Worm (Caenorhabditis elegans) whole organism, L1 larva: ENCODE data around the gene F46B6.6.
A peak's percentile ranks its signal among the peaks of the same experiment; 100 is the strongest.

ENCODE experiments used
- C04F5.9 ChIP-seq: sonication (generic microtip); optimal IDR thresholded peaks from 2 replicates; lab custom pipeline; 2016; ENCODE audit warnings: missing genetic modification characterization, missing compliant biosample characterization
- C16A3.4 ChIP-seq: fragments of 150-350 bp; optimal IDR thresholded peaks from 2 replicates; lab custom pipeline; 2014; ENCODE audit warnings: missing biosample characterization, missing genetic modification characterization
- F16B12.6 ChIP-seq: fragments of 150-350 bp; optimal IDR thresholded peaks from 2 replicates; lab custom pipeline; 2014; ENCODE audit warnings: missing biosample characterization, missing genetic modification characterization
- aha-1 ChIP-seq: fragments of 150-350 bp; optimal IDR thresholded peaks from 2 replicates; lab custom pipeline; 2014; ENCODE audit warnings: missing biosample characterization, missing genetic modification characterization
- alr-1 ChIP-seq: fragments of 200-800 bp; sonication (Bioruptor generic); optimal IDR thresholded peaks from 2 replicates; lab custom pipeline; 2018; ENCODE audit warnings: borderline replicate concordance, mild to moderate bottlenecking, missing genetic modification characterization, missing compliant biosample characterization
- ama-1 ChIP-seq: fragments of 150-350 bp; optimal IDR thresholded peaks from 2 replicates; lab custom pipeline; 2014
- blmp-1 ChIP-seq: fragments of 150-350 bp; optimal IDR thresholded peaks from 2 replicates; lab custom pipeline; 2014; ENCODE audit warnings: missing biosample characterization, missing genetic modification characterization
- ceh-63 ChIP-seq: fragments of 200-800 bp; sonication (Bioruptor generic); optimal IDR thresholded peaks from 2 replicates; lab custom pipeline; 2018; ENCODE audit warnings: mild to moderate bottlenecking, missing genetic modification characterization, missing compliant biosample characterization
- ceh-8 ChIP-seq: fragments of 200-800 bp; sonication (Bioruptor generic); optimal IDR thresholded peaks from 2 replicates; lab custom pipeline; 2018; ENCODE audit warnings: mild to moderate bottlenecking, missing genetic modification characterization, moderate library complexity, missing compliant biosample characterization
- ceh-82 ChIP-seq, 3 experiments: fragments of 150-350 bp in 1 of 3; sonication (generic microtip) in 2 of 3; optimal IDR thresholded peaks; 2 replicates each; lab custom pipeline; 2014 to 2017; ENCODE audit warnings: missing biosample characterization in 3 of 3, missing genetic modification characterization in 3 of 3
- dpl-1 ChIP-seq, 3 experiments: fragments of 150-350 bp in 2 of 3; sonication (generic microtip) in 1 of 3; optimal IDR thresholded peaks; 2 replicates each; lab custom pipeline; 2014 to 2017; ENCODE audit warnings: missing biosample characterization in 3 of 3, missing genetic modification characterization in 3 of 3, missing genetic modification reagents in 3 of 3
- dsc-1 ChIP-seq: sonication (generic microtip); optimal IDR thresholded peaks from 2 replicates; lab custom pipeline; 2016; ENCODE audit warnings: mild to moderate bottlenecking, missing genetic modification characterization, missing compliant biosample characterization
- efl-1 ChIP-seq, 4 experiments: fragments of 150-350 bp; optimal IDR thresholded peaks in 3 of 4; peaks in 1 of 4; 1 replicate in 1 of 4; 2 replicates in 3 of 4; lab custom pipeline; 2014; ENCODE audit warnings: missing biosample characterization in 2 of 4, missing genetic modification characterization in 2 of 4, missing genetic modification reagents in 2 of 4
- egl-13 ChIP-seq: sonication (generic microtip); optimal IDR thresholded peaks from 2 replicates; lab custom pipeline; 2016; ENCODE audit warnings: missing genotype, missing genetic modification reagents, missing genetic modification characterization, missing compliant biosample characterization
- egl-27 ChIP-seq, 2 experiments: fragments of 150-350 bp in 1 of 2; sonication (generic microtip); optimal IDR thresholded peaks; 3 replicates each; lab custom pipeline; 2017 to 2018; ENCODE audit warnings: missing biosample characterization in 2 of 2, missing genetic modification characterization in 2 of 2, missing genetic modification reagents in 2 of 2
- ets-5 ChIP-seq: fragments of 200-800 bp; sonication (Bioruptor generic); IDR thresholded peaks from 2 replicates; pipeline ENCODE4 v1.3.6; 2022; ENCODE audit warnings: missing genetic modification characterization, missing compliant biosample characterization
- fkh-10 ChIP-seq: sonication (generic microtip); optimal IDR thresholded peaks from 2 replicates; lab custom pipeline; 2017; ENCODE audit warnings: missing biosample characterization, missing genetic modification reagents, missing genetic modification characterization
- fkh-4 ChIP-seq: sonication (generic microtip); optimal IDR thresholded peaks from 2 replicates; lab custom pipeline; 2016; ENCODE audit warnings: missing compliant biosample characterization, missing genetic modification characterization, borderline replicate concordance
- fkh-8 ChIP-seq: sonication (generic microtip); optimal IDR thresholded peaks from 2 replicates; lab custom pipeline; 2016; ENCODE audit warnings: mild to moderate bottlenecking, missing genetic modification characterization, missing compliant biosample characterization
- fos-1 ChIP-seq: fragments of 150-350 bp; optimal IDR thresholded peaks from 2 replicates; lab custom pipeline; 2014; ENCODE audit warnings: missing biosample characterization, missing genetic modification characterization
- grh-1 ChIP-seq: fragments of 200-800 bp; sonication (Bioruptor generic); IDR thresholded peaks from 2 replicates; pipeline ENCODE4 v1.3.6; 2022; ENCODE audit warnings: missing genetic modification reagents, missing genetic modification characterization, missing compliant biosample characterization
- irx-1 ChIP-seq: sonication (generic microtip); optimal IDR thresholded peaks from 2 replicates; lab custom pipeline; 2016; ENCODE audit warnings: missing genetic modification characterization, missing compliant biosample characterization
- isw-1 ChIP-seq: fragments of 200-800 bp; sonication (Bioruptor generic); IDR thresholded peaks from 2 replicates; pipeline ENCODE4 v1.3.6; 2022; ENCODE audit warnings: missing genetic modification characterization, missing compliant biosample characterization
- jun-1 ChIP-seq: fragments of 150-350 bp; optimal IDR thresholded peaks from 2 replicates; lab custom pipeline; 2014; ENCODE audit warnings: missing biosample characterization, missing genetic modification reagents, missing genetic modification characterization
- lin-14 ChIP-seq: fragments of 200-800 bp; sonication (Bioruptor generic); optimal IDR thresholded peaks from 2 replicates; lab custom pipeline; 2018; ENCODE audit warnings: mild to moderate bottlenecking, missing genetic modification characterization, moderate library complexity, missing compliant biosample characterization
- lin-15B ChIP-seq: fragments of 150-350 bp; sonication (generic microtip); optimal IDR thresholded peaks from 3 replicates; lab custom pipeline; 2014; ENCODE audit warnings: missing biosample characterization, missing genetic modification characterization
- lin-35 ChIP-seq, 2 experiments: fragments of 150-350 bp; optimal IDR thresholded peaks; 2 replicates each; lab custom pipeline; 2014; ENCODE audit warnings: missing biosample characterization in 2 of 2, missing genetic modification characterization in 2 of 2, missing genetic modification reagents in 2 of 2
- lir-3 ChIP-seq: sonication (generic microtip); optimal IDR thresholded peaks from 2 replicates; lab custom pipeline; 2016; ENCODE audit warnings: mild to moderate bottlenecking, missing genetic modification characterization, moderate library complexity, missing compliant biosample characterization; ENCODE audit not compliant: poor library complexity
- lsy-2 ChIP-seq, 2 experiments: fragments of 150-350 bp; optimal IDR thresholded peaks; 2 replicates each; lab custom pipeline; 2014; ENCODE audit warnings: missing biosample characterization in 2 of 2, missing genetic modification characterization in 2 of 2
- mdl-1 ChIP-seq, 2 experiments: fragments of 150-350 bp; optimal IDR thresholded peaks; 2 replicates each; lab custom pipeline; 2014 to 2017; ENCODE audit warnings: missing biosample characterization in 2 of 2, missing genetic modification characterization in 2 of 2, inconsistent platforms in 1 of 2
- nhr-12 ChIP-seq: sonication (generic microtip); optimal IDR thresholded peaks from 2 replicates; lab custom pipeline; 2017; ENCODE audit warnings: missing biosample characterization, missing genetic modification characterization
- nhr-19 ChIP-seq: fragments of 200-800 bp; sonication (Bioruptor generic); conservative IDR thresholded peaks from 2 replicates; pipeline ENCODE4 v1.3.6; 2022; ENCODE audit warnings: missing genetic modification characterization, missing compliant biosample characterization
- nhr-47 ChIP-seq: sonication (generic microtip); optimal IDR thresholded peaks from 2 replicates; lab custom pipeline; 2016; ENCODE audit warnings: mild to moderate bottlenecking, missing genetic modification characterization, moderate library complexity, missing compliant biosample characterization
- nhr-71 ChIP-seq: sonication (generic microtip); optimal IDR thresholded peaks from 2 replicates; lab custom pipeline; 2016; ENCODE audit warnings: mild to moderate bottlenecking, missing genetic modification characterization, moderate library complexity, missing compliant biosample characterization
- nhr-77 ChIP-seq: fragments of 150-350 bp; optimal IDR thresholded peaks from 2 replicates; lab custom pipeline; 2014; ENCODE audit warnings: missing biosample characterization, missing genetic modification characterization
- nhr-84 ChIP-seq: sonication (generic microtip); optimal IDR thresholded peaks from 2 replicates; lab custom pipeline; 2017; ENCODE audit warnings: missing biosample characterization, missing genetic modification characterization
- nhr-85 ChIP-seq: sonication (generic microtip); peaks from one replicate; lab custom pipeline; 2016; ENCODE audit warnings: missing genetic modification characterization, inconsistent platforms, missing compliant biosample characterization
- nhr-90 ChIP-seq: sonication (generic microtip); optimal IDR thresholded peaks from 2 replicates; lab custom pipeline; 2016; ENCODE audit warnings: mild to moderate bottlenecking, missing genetic modification characterization, missing compliant biosample characterization; ENCODE audit not compliant: poor library complexity
- pax-3 ChIP-seq: fragments of 200-800 bp; sonication (Bioruptor generic); optimal IDR thresholded peaks from 2 replicates; lab custom pipeline; 2018; ENCODE audit warnings: mild to moderate bottlenecking, missing genetic modification characterization, moderate library complexity, missing compliant biosample characterization
- rnt-1 ChIP-seq: sonication (generic microtip); optimal IDR thresholded peaks from 2 replicates; lab custom pipeline; 2016; ENCODE audit warnings: mild to moderate bottlenecking, missing genetic modification characterization, moderate library complexity, missing compliant biosample characterization
- skn-1 ChIP-seq: fragments of 150-350 bp; optimal IDR thresholded peaks from 2 replicates; lab custom pipeline; 2014; ENCODE audit warnings: missing biosample characterization, missing genetic modification characterization
- sox-4 ChIP-seq: sonication (generic microtip); optimal IDR thresholded peaks from 2 replicates; lab custom pipeline; 2016; ENCODE audit warnings: missing genetic modification characterization, missing compliant biosample characterization
- sup-37 ChIP-seq: fragments of 200-800 bp; sonication (Bioruptor generic); optimal IDR thresholded peaks from 2 replicates; lab custom pipeline; 2018; ENCODE audit warnings: mild to moderate bottlenecking, missing genetic modification characterization, missing compliant biosample characterization
- swsn-7 ChIP-seq: sonication (generic microtip); optimal IDR thresholded peaks from 2 replicates; lab custom pipeline; 2016; ENCODE audit warnings: missing genetic modification characterization, missing compliant biosample characterization
- tbx-2 ChIP-seq: sonication (generic microtip); optimal IDR thresholded peaks from 2 replicates; lab custom pipeline; 2016; ENCODE audit warnings: missing genetic modification characterization, missing compliant biosample characterization
- unc-130 ChIP-seq: fragments of 150-350 bp; optimal IDR thresholded peaks from 2 replicates; lab custom pipeline; 2017; ENCODE audit warnings: missing biosample characterization, missing genetic modification characterization, inconsistent platforms
- unc-30 ChIP-seq: sonication (generic microtip); optimal IDR thresholded peaks from 2 replicates; lab custom pipeline; 2017; ENCODE audit warnings: missing biosample characterization, missing genetic modification characterization
- unc-62 ChIP-seq: fragments of 150-350 bp; optimal IDR thresholded peaks from 2 replicates; lab custom pipeline; 2014; ENCODE audit warnings: missing biosample characterization, missing genetic modification reagents, missing genetic modification characterization
- unc-86 ChIP-seq: sonication (generic microtip); optimal IDR thresholded peaks from 2 replicates; lab custom pipeline; 2016; ENCODE audit warnings: missing genetic modification characterization, missing compliant biosample characterization

Gene F46B6.6

DNA sequence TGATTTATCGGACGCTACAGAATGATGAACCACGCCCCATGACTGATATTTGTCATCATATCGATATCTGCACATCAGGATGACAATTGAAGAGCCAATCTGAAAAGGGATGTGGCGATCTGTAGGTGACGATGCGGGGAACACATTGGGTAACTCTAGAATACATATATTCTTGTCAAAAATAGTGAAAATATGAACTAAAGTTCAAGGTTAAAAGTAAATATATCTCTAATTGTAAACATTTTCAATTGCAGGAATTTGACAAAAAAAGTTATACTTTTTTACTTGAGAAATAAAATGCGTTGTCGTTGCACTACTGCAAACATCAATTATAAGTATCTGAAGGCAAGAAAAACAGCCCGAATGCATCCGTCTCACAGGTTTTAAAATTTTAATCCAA lies 33.8 kb downstream of the F46B6.6 start, which contains the start of gene F58E6.6:
TSS of gene F58E6.6 (minus strand) at position 101 of the 400 bp plus-strand sequence.
- no peak for TF ChIP-seq pax-3 (tag; lab: Kevin White, UChicago)
- TF ChIP-seq ceh-8 (GFP tag; lab: Kevin White, UChicago) = no peak
- TF ChIP-seq egl-27 (tag; optimal IDR thresholded peaks at IDR 0.05; lab: Kevin White, UChicago) = no peak
- no peak for TF ChIP-seq skn-1
- no peak for TF ChIP-seq nhr-84 (tag; lab: Kevin White, UChicago)
- no peak for TF ChIP-seq blmp-1 (tag; lab: Kevin White, UChicago)
- TF ChIP-seq nhr-85 = no peak
- no peak for TF ChIP-seq nhr-19 (GFP tag; lab: Robert Waterston, UW)
- TF ChIP-seq lsy-2 (tag; optimal IDR thresholded peaks at IDR 0.05; lab: Kevin White, UChicago) = no peak
- TF ChIP-seq nhr-12 (tag; lab: Kevin White, UChicago) = no peak
- TF ChIP-seq dpl-1 (GFP tag; optimal IDR thresholded peaks at IDR 0.05; lab: Kevin White, UChicago) = no peak
- TF ChIP-seq lin-15B (tag; lab: Kevin White, UChicago) = no peak
- TF ChIP-seq fkh-10 = no peak
- TF ChIP-seq alr-1 = no peak

DNA sequence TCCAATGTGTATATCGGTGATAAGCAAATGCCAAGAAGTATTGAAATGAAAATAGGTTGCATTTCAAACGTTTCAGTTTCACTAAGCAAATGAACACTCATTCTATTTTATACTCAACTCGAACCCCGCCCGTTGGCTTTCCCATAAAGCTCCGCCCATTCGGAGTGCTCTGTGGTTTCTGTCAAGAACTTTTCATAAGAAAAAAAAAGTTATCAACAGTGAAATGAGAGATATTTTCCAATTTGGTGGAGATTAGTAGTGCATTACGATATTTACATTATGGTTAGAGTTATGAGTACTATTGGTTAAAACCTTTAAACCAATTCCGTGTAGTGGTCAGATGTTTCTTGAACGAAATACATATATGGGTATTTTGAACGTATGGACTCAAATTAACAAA lies 36.4 kb downstream of the F46B6.6 start, which contains the start of gene F58E6.4:
TSS of gene F58E6.4 (minus strand) at position 101 of the 400 bp plus-strand sequence.
- no peak for TF ChIP-seq alr-1
- no peak for TF ChIP-seq unc-86 (tag; lab: Kevin White, UChicago)
- no peak for TF ChIP-seq dsc-1
- no peak for TF ChIP-seq fos-1 (tag; lab: Kevin White, UChicago)
- TF ChIP-seq ceh-82 (tag; optimal IDR thresholded peaks at IDR 0.05; lab: Kevin White, UChicago) = no peak
- no peak for TF ChIP-seq fkh-8
- TF ChIP-seq unc-130 = no peak
- TF ChIP-seq nhr-47 = no peak
- TF ChIP-seq jun-1 (tag; lab: Kevin White, UChicago) = no peak
- no peak for TF ChIP-seq aha-1 (tag; lab: Kevin White, UChicago)

DNA sequence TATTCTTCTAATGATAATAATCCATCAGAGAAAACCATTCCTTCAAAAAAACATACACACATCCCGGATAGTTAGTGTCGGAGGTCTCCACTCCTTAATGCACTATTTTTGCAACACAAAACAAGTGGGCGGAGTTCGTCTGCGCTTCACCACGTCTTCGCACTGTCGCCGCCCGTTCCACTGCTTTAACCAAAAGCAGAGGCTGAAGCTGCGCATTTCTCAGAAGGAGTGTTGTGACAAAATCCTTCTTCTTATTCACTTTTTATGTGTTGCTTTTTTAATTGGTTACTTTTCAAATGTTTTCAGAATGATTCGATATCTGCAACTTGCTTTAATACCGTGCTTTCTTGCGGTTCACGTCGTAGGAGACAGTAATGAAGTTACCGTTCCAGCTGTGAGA lies 41.7 kb downstream of the F46B6.6 start, which contains the start of gene F58E6.13:
TSS of gene F58E6.13 (plus strand) at position 301 of the 400 bp plus-strand sequence.
- TF ChIP-seq ets-5 (GFP tag; lab: Robert Waterston, UW) (no peak), swsn-7 (tag; lab: Kevin White, UChicago) (no peak), irx-1 (tag; lab: Kevin White, UChicago) (no peak), F16B12.6 (tag; lab: Kevin White, UChicago) (no peak), rnt-1 (no peak), nhr-12 (tag; lab: Kevin White, UChicago) (no peak), C04F5.9 (tag; lab: Kevin White, UChicago) (no peak), nhr-85 (no peak), grh-1 (GFP tag; lab: Robert Waterston, UW) (no peak), isw-1 (GFP tag; lab: Robert Waterston, UW) (no peak), sox-4 (no peak), sup-37 (GFP tag; lab: Kevin White, UChicago) (no peak), dpl-1 (GFP tag; optimal IDR thresholded peaks at IDR 0.05; lab: Kevin White, UChicago) (no peak), jun-1 (tag; lab: Kevin White, UChicago) (no peak), egl-13 (tag; lab: Kevin White, UChicago) (no peak), unc-62 (GFP tag; lab: Kevin White, UChicago) (no peak), nhr-77 (tag; lab: Kevin White, UChicago) (no peak), lin-14 (GFP tag; lab: Kevin White, UChicago) (no peak)

- TF ChIP-seq mdl-1 (tag; optimal IDR thresholded peaks at IDR 0.05; lab: Kevin White, UChicago) (peak in 1 of 2 experiments; percentile 61), ama-1 (lab: Kevin White, UChicago) (no peak), efl-1 (optimal IDR thresholded peaks at IDR 0.05; lab: Kevin White, UChicago) (no peak), efl-1 (GFP tag; optimal IDR thresholded peaks at IDR 0.05 in 1 of 2; lab: Kevin White, UChicago) (peak in 1 of 2 experiments; percentile 64), aha-1 (tag; lab: Kevin White, UChicago) (no peak), lir-3 (tag; lab: Kevin White, UChicago) (no peak), fkh-4 (tag; lab: Kevin White, UChicago) (no peak), tbx-2 (tag; lab: Kevin White, UChicago) (peak; percentile 47), nhr-71 (tag; lab: Kevin White, UChicago) (peak; percentile 67), ceh-63 (no peak), nhr-90 (tag; lab: Kevin White, UChicago) (peak; percentile 26), lin-35 (GFP tag; optimal IDR thresholded peaks at IDR 0.05; lab: Kevin White, UChicago) (peak in 1 of 2 experiments; percentile 57), unc-30 (tag; lab: Kevin White, UChicago) (no peak), C16A3.4 (tag; lab: Kevin White, UChicago) (peak; percentile 20), nhr-19 (GFP tag; lab: Robert Waterston, UW) (no peak)
These were observed 45.8 kb downstream of the F46B6.6 start, which contains the start of gene sta-2 for ce11 chrV:9740858-9741257. TSS of gene sta-2 (plus strand) at chrV:9741206.
